Worm (Caenorhabditis elegans): ENCODE results near the gene unc-33.

Gene unc-33

ce11 chrIV:3551777-3552462 lies 35.2 kb downstream of the unc-33 start:
- TF ChIP-seq mep-1 (tag; optimal IDR thresholded peaks at IDR 0.05) (peak; percentile 47), efl-3 (GFP tag; optimal IDR thresholded peaks at IDR 0.05) (no peak), xbp-1 (tag; optimal IDR thresholded peaks at IDR 0.05) (peak; percentile 52), pax-3 (tag; optimal IDR thresholded peaks at IDR 0.05) (peak; percentile 27), ztf-11 (tag; optimal IDR thresholded peaks at IDR 0.05) (peak in 1 of 2 experiments; percentile 20), rnt-1 (tag; optimal IDR thresholded peaks at IDR 0.05) (peak; percentile 69), vab-15 (tag; optimal IDR thresholded peaks at IDR 0.05) (no peak), pag-3 (tag; optimal IDR thresholded peaks at IDR 0.05; ENCODE audit: borderline replicate concordance, insufficient read depth) (no peak), fkh-4 (tag; optimal IDR thresholded peaks at IDR 0.05; ENCODE audit: borderline replicate concordance) (no peak), aha-1 (tag; optimal IDR thresholded peaks at IDR 0.05) (no peak), sox-4 (tag; optimal IDR thresholded peaks at IDR 0.05) (peak; percentile 13), snu-23 (GFP tag; optimal IDR thresholded peaks at IDR 0.05) (peak; percentile 73), C04F5.9 (tag; optimal IDR thresholded peaks at IDR 0.05) (no peak), dsc-1 (tag; optimal IDR thresholded peaks at IDR 0.05) (peak; percentile 62), nhr-12 (tag; optimal IDR thresholded peaks at IDR 0.05) (no peak), unc-62 (GFP tag; optimal IDR thresholded peaks at IDR 0.05) (no peak), ces-1 (GFP tag; optimal IDR thresholded peaks at IDR 0.05) (no peak), nhr-237 (tag; optimal IDR thresholded peaks at IDR 0.05) (no peak), fkh-8 (tag; optimal IDR thresholded peaks at IDR 0.05) (peak; percentile 36), nhr-47 (tag; optimal IDR thresholded peaks at IDR 0.05) (peak; percentile 77), fos-1 (tag; optimal IDR thresholded peaks at IDR 0.05) (peak; percentile 51), hlh-17 (GFP tag; optimal IDR thresholded peaks at IDR 0.05; ENCODE audit: borderline replicate concordance) (no peak), ceh-8 (GFP tag; optimal IDR thresholded peaks at IDR 0.05) (no peak), nhr-90 (tag; optimal IDR thresholded peaks at IDR 0.05; ENCODE audit: poor library complexity) (peak; percentile 70), nhr-20 (tag; optimal IDR thresholded peaks at IDR 0.05) (peak; percentile 53), nhr-84 (tag; optimal IDR thresholded peaks at IDR 0.05) (no peak), elt-3 (tag; optimal IDR thresholded peaks at IDR 0.05) (no peak), ets-5 (GFP tag; IDR thresholded peaks at IDR 0.05) (no peak), dpl-1 (GFP tag; optimal IDR thresholded peaks at IDR 0.05) (peak; percentile 20 to 33 (median 27)), nhr-76 (tag; optimal IDR thresholded peaks at IDR 0.05) (no peak), swsn-7 (tag; optimal IDR thresholded peaks at IDR 0.05) (peak; percentile 58), mab-9 (GFP tag; IDR thresholded peaks at IDR 0.05) (no peak), zag-1 (tag; optimal IDR thresholded peaks at IDR 0.05) (no peak), nhr-19 (GFP tag; conservative IDR thresholded peaks at IDR 0.05) (peak; percentile 61), unc-130 (tag; optimal IDR thresholded peaks at IDR 0.05) (peak; percentile 67), elt-2 (tag; optimal IDR thresholded peaks at IDR 0.05) (peak; percentile 32), F16B12.6 (tag; optimal IDR thresholded peaks at IDR 0.05) (no peak), nhr-28 (tag; optimal IDR thresholded peaks at IDR 0.05) (no peak), ceh-90 (tag; optimal IDR thresholded peaks at IDR 0.05) (no peak), ceh-88 (GFP tag; IDR thresholded peaks at IDR 0.05) (no peak), blmp-1 (tag; optimal IDR thresholded peaks at IDR 0.05) (no peak), snpc-4 (tag; optimal IDR thresholded peaks at IDR 0.05) (peak; percentile 42), grh-1 (GFP tag; IDR thresholded peaks at IDR 0.05) (no peak), lin-39 (tag; optimal IDR thresholded peaks at IDR 0.05) (no peak), aly-2 (tag; optimal IDR thresholded peaks at IDR 0.05) (no peak), mdl-1 (tag; optimal IDR thresholded peaks at IDR 0.05) (peak in 1 of 2 experiments; percentile 48), alr-1 (tag; optimal IDR thresholded peaks at IDR 0.05; ENCODE audit: borderline replicate concordance) (no peak), tbx-2 (tag; optimal IDR thresholded peaks at IDR 0.05) (peak; percentile 18), irx-1 (tag; optimal IDR thresholded peaks at IDR 0.05) (no peak), sptf-1 (tag; optimal IDR thresholded peaks at IDR 0.05) (no peak), lin-35 (GFP tag; optimal IDR thresholded peaks at IDR 0.05) (peak; percentile 51 to 56), C34B4.2 (tag; optimal IDR thresholded peaks at IDR 0.05) (no peak)

Measured in whole organism, L1 larva.